Worm (Caenorhabditis elegans) whole organism, L4 larva: Measurements from ENCODE around the gene C33F10.8.

Experiments used
- F37D6.2 ChIP-seq: sonication (generic microtip); optimal IDR thresholded peaks from 2 replicates; lab custom pipeline; 2016; ENCODE audit warnings: mild to moderate bottlenecking, missing genetic modification characterization, missing compliant biosample characterization
- F49E8.2 ChIP-seq: sonication (generic microtip); optimal IDR thresholded peaks from 2 replicates; lab custom pipeline; 2016; ENCODE audit warnings: missing compliant biosample characterization, mild to moderate bottlenecking, missing genetic modification characterization, borderline replicate concordance
- T20F7.1 ChIP-seq: fragments of 200-800 bp; sonication (Bioruptor generic); optimal IDR thresholded peaks from 2 replicates; lab custom pipeline; 2018; ENCODE audit warnings: mild to moderate bottlenecking, missing genetic modification characterization, missing compliant biosample characterization
- Y48G9A.11 ChIP-seq: fragments of 200-800 bp; sonication (Bioruptor generic); IDR thresholded peaks from 2 replicates; pipeline ENCODE4 v1.3.6; 2022; ENCODE audit warnings: missing genetic modification reagents, missing genetic modification characterization, missing compliant biosample characterization
- Y75B8A.6 ChIP-seq: fragments of 200-800 bp; sonication (Bioruptor generic); IDR thresholded peaks from 2 replicates; pipeline ENCODE4 v1.3.6; 2022; ENCODE audit warnings: missing genetic modification reagents, missing genetic modification characterization, missing compliant biosample characterization
- aha-1 ChIP-seq: fragments of 150-350 bp; peaks from one replicate; lab custom pipeline; 2014; ENCODE audit warnings: missing biosample characterization, missing genetic modification characterization
- aly-2 ChIP-seq: sonication (generic microtip); optimal IDR thresholded peaks from 2 replicates; lab custom pipeline; 2018; ENCODE audit warnings: missing biosample characterization, missing genetic modification characterization
- ceh-28 ChIP-seq: fragments of 150-350 bp; optimal IDR thresholded peaks from 2 replicates; lab custom pipeline; 2014; ENCODE audit warnings: missing biosample characterization, missing genetic modification reagents, missing genetic modification characterization
- ceh-32 ChIP-seq: sonication (generic microtip); optimal IDR thresholded peaks from 2 replicates; lab custom pipeline; 2016; ENCODE audit warnings: mild to moderate bottlenecking, missing genetic modification characterization, missing compliant biosample characterization; ENCODE audit not compliant: poor library complexity
- ceh-44 ChIP-seq: fragments of 200-800 bp; sonication (Bioruptor generic); IDR thresholded peaks from 2 replicates; pipeline ENCODE4 v1.3.6; 2022; ENCODE audit warnings: missing genetic modification reagents, missing genetic modification characterization, missing compliant biosample characterization
- ceh-62 ChIP-seq: sonication (generic microtip); optimal IDR thresholded peaks from 2 replicates; lab custom pipeline; 2017; ENCODE audit warnings: missing biosample characterization, missing genetic modification characterization
- ces-1 ChIP-seq: fragments of 150-350 bp; sonication (generic microtip); optimal IDR thresholded peaks from 4 replicates; lab custom pipeline; 2014; ENCODE audit warnings: missing biosample characterization, missing genetic modification reagents, missing genetic modification characterization
- daf-16 ChIP-seq, 3 experiments: sonication (generic microtip); optimal IDR thresholded peaks; 2 replicates each; lab custom pipeline; 2016 to 2017; ENCODE audit warnings: missing genetic modification characterization in 3 of 3, missing genetic modification reagents in 3 of 3, mild to moderate bottlenecking in 2 of 3, missing compliant biosample characterization in 2 of 3, missing biosample characterization in 1 of 3, moderate library complexity in 1 of 3
- daf-8 ChIP-seq: fragments of 200-800 bp; sonication (Bioruptor generic); IDR thresholded peaks from 2 replicates; pipeline ENCODE4 v1.3.6; 2022; ENCODE audit warnings: missing genetic modification characterization, missing compliant biosample characterization
- dmd-6 ChIP-seq: fragments of 200-800 bp; sonication (Bioruptor generic); IDR thresholded peaks from 2 replicates; pipeline ENCODE4 v1.3.6; 2022; ENCODE audit warnings: missing genetic modification reagents, missing genetic modification characterization, missing compliant biosample characterization
- dmd-8 ChIP-seq: fragments of 200-800 bp; sonication (Bioruptor generic); IDR thresholded peaks from 2 replicates; pipeline ENCODE4 v1.3.6; 2022; ENCODE audit warnings: missing genetic modification characterization, missing compliant biosample characterization
- dpl-1 ChIP-seq: fragments of 150-350 bp; optimal IDR thresholded peaks from 2 replicates; lab custom pipeline; 2014; ENCODE audit warnings: missing biosample characterization, missing genetic modification reagents, missing genetic modification characterization
- duxl-1 ChIP-seq: sonication (generic microtip); optimal IDR thresholded peaks from 2 replicates; lab custom pipeline; 2016; ENCODE audit warnings: mild to moderate bottlenecking, missing genetic modification characterization, moderate library complexity, missing compliant biosample characterization; ENCODE audit not compliant: poor library complexity
- dve-1 ChIP-seq: sonication (generic microtip); optimal IDR thresholded peaks from 2 replicates; lab custom pipeline; 2017; ENCODE audit warnings: antibody characterized with exemption, mild to moderate bottlenecking, missing genetic modification characterization, missing compliant biosample characterization; ENCODE audit not compliant: insufficient read depth
- egl-43 ChIP-seq: fragments of 200-800 bp; sonication (Bioruptor generic); IDR thresholded peaks from 2 replicates; pipeline ENCODE4 v1.3.6; 2022; ENCODE audit warnings: missing genetic modification reagents, missing genetic modification characterization, missing compliant biosample characterization
- hlh-11 ChIP-seq: fragments of 200-800 bp; sonication (Bioruptor generic); optimal IDR thresholded peaks from 2 replicates; lab custom pipeline; 2018; ENCODE audit warnings: mild to moderate bottlenecking, missing genetic modification characterization, missing compliant biosample characterization
- hlh-30 ChIP-seq: sonication (generic microtip); optimal IDR thresholded peaks from 2 replicates; lab custom pipeline; 2017; ENCODE audit warnings: antibody characterized with exemption, mild to moderate bottlenecking, missing genetic modification characterization, missing compliant biosample characterization; ENCODE audit not compliant: insufficient read depth
- lim-7 ChIP-seq: fragments of 200-800 bp; sonication (Bioruptor generic); IDR thresholded peaks from 2 replicates; pipeline ENCODE4 v1.3.6; 2022; ENCODE audit warnings: missing genetic modification characterization, missing compliant biosample characterization
- lin-13 ChIP-seq: fragments of 150-350 bp; optimal IDR thresholded peaks from 2 replicates; lab custom pipeline; 2014; ENCODE audit warnings: missing biosample characterization, missing genetic modification reagents, missing genetic modification characterization
- lsy-2 ChIP-seq, 2 experiments: fragments of 150-350 bp in 1 of 2; sonication (generic microtip) in 1 of 2; optimal IDR thresholded peaks; 2 replicates each; lab custom pipeline; 2014 to 2017; ENCODE audit warnings: missing biosample characterization in 2 of 2, missing genetic modification characterization in 2 of 2
- madf-9 ChIP-seq: fragments of 200-800 bp; sonication (Bioruptor generic); conservative IDR thresholded peaks from 2 replicates; pipeline ENCODE4 v1.3.6; 2022; ENCODE audit warnings: missing genetic modification reagents, missing genetic modification characterization, missing compliant biosample characterization
- mdl-1 ChIP-seq, 2 experiments: fragments of 150-350 bp in 1 of 2; sonication (generic microtip) in 1 of 2; optimal IDR thresholded peaks; 2 replicates each; lab custom pipeline; 2014 to 2017; ENCODE audit warnings: missing biosample characterization in 2 of 2, missing genetic modification characterization in 2 of 2
- mdt-29 ChIP-seq: fragments of 200-800 bp; sonication (Bioruptor generic); IDR thresholded peaks from 2 replicates; pipeline ENCODE4 v1.3.6; 2022; ENCODE audit warnings: missing genetic modification reagents, missing genetic modification characterization, missing compliant biosample characterization
- mep-1 ChIP-seq: fragments of 150-350 bp; sonication (generic microtip); optimal IDR thresholded peaks from 3 replicates; lab custom pipeline; 2014; ENCODE audit warnings: missing biosample characterization, missing genetic modification characterization
- mxl-2 ChIP-seq: fragments of 200-800 bp; sonication (Bioruptor generic); conservative IDR thresholded peaks from 2 replicates; pipeline ENCODE4 v1.3.6; 2022; ENCODE audit warnings: missing genetic modification reagents, missing genetic modification characterization, missing compliant biosample characterization
- nhr-11 ChIP-seq: fragments of 150-350 bp; optimal IDR thresholded peaks from 2 replicates; lab custom pipeline; 2014; ENCODE audit warnings: missing biosample characterization, missing genetic modification characterization
- nhr-111 ChIP-seq: fragments of 200-800 bp; sonication (Bioruptor generic); optimal IDR thresholded peaks from 2 replicates; lab custom pipeline; 2018; ENCODE audit warnings: mild to moderate bottlenecking, missing genetic modification characterization, missing compliant biosample characterization
- nhr-28 ChIP-seq: fragments of 150-350 bp; optimal IDR thresholded peaks from 2 replicates; lab custom pipeline; 2014; ENCODE audit warnings: missing biosample characterization, missing genetic modification characterization
- nhr-6 ChIP-seq: fragments of 150-350 bp; optimal IDR thresholded peaks from 2 replicates; lab custom pipeline; 2014; ENCODE audit warnings: missing biosample characterization, missing genetic modification characterization
- snpc-4 ChIP-seq: fragments of 150-350 bp; optimal IDR thresholded peaks from 2 replicates; lab custom pipeline; 2014; ENCODE audit warnings: missing biosample characterization, missing genetic modification characterization
- tag-97 ChIP-seq: fragments of 200-800 bp; sonication (Bioruptor generic); IDR thresholded peaks from 2 replicates; pipeline ENCODE4 v1.3.6; 2022; ENCODE audit warnings: missing genetic modification characterization, missing compliant biosample characterization
- tra-1 ChIP-seq: fragments of 200-800 bp; sonication (Bioruptor generic); IDR thresholded peaks from 2 replicates; pipeline ENCODE4 v1.3.6; 2022; ENCODE audit warnings: missing genetic modification reagents, missing genetic modification characterization, missing compliant biosample characterization
- zfp-2 ChIP-seq: sonication (generic microtip); optimal IDR thresholded peaks from 2 replicates; lab custom pipeline; 2016; ENCODE audit warnings: mild to moderate bottlenecking, missing genetic modification characterization, missing compliant biosample characterization
- zip-11 ChIP-seq: fragments of 200-800 bp; sonication (Bioruptor generic); IDR thresholded peaks from 2 replicates; pipeline ENCODE4 v1.3.6; 2022; ENCODE audit warnings: missing genetic modification characterization, missing compliant biosample characterization
- zip-2 ChIP-seq: fragments of 150-350 bp; optimal IDR thresholded peaks from 2 replicates; lab custom pipeline; 2014; ENCODE audit warnings: missing biosample characterization, missing genetic modification characterization
- ztf-11 ChIP-seq: fragments of 150-350 bp; optimal IDR thresholded peaks from 2 replicates; lab custom pipeline; 2014; ENCODE audit warnings: missing biosample characterization, missing genetic modification characterization

C33F10.8 gene

ce11 chrII:4857086-4857485 lies 32.1 kb upstream of the C33F10.8 start (continued):
- TF ChIP-seq mxl-2 (GFP tag; lab: Robert Waterston, UW) (no peak), T20F7.1 (GFP tag; lab: Kevin White, UChicago) (no peak), ceh-62 (tag; lab: Kevin White, UChicago) (no peak), duxl-1 (tag; lab: Kevin White, UChicago) (no peak), lsy-2 (tag; optimal IDR thresholded peaks at IDR 0.05; lab: Kevin White, UChicago) (peak in 1 of 2 experiments; percentile 27), ztf-11 (no peak)

ce11 chrII:4856113-4856512 lies 31.1 kb upstream of the C33F10.8 start:
- TF ChIP-seq aha-1 (tag; lab: Kevin White, UChicago) (peak; percentile 13), mep-1 (tag; lab: Kevin White, UChicago) (peak; percentile 11), F37D6.2 (no peak), daf-16 (GFP tag; optimal IDR thresholded peaks at IDR 0.05; lab: Kevin White, UChicago) (no peak), daf-16 (tag; optimal IDR thresholded peaks at IDR 0.05; lab: Kevin White, UChicago) (peak; percentile 2), ceh-32 (no peak), nhr-6 (tag; lab: Kevin White, UChicago) (no peak), dve-1 (tag; lab: Kevin White, UChicago) (peak; percentile 48), ceh-28 (tag; lab: Kevin White, UChicago) (no peak), hlh-30 (tag; lab: Kevin White, UChicago) (peak; percentile 89), mdl-1 (tag; optimal IDR thresholded peaks at IDR 0.05; lab: Kevin White, UChicago) (peak in 1 of 2 experiments; percentile 36), lsy-2 (tag; optimal IDR thresholded peaks at IDR 0.05; lab: Kevin White, UChicago) (peak in 1 of 2 experiments; percentile 59), lin-13 (peak; percentile 19), nhr-111 (GFP tag; lab: Kevin White, UChicago) (no peak), nhr-28 (tag; lab: Kevin White, UChicago) (peak; percentile 14), lim-7 (GFP tag; lab: Robert Waterston, UW) (no peak), T20F7.1 (GFP tag; lab: Kevin White, UChicago) (peak; percentile 32), ceh-62 (tag; lab: Kevin White, UChicago) (no peak), madf-9 (no peak), aly-2 (tag; lab: Kevin White, UChicago) (no peak), nhr-11 (tag; lab: Kevin White, UChicago) (peak; percentile 17), Y48G9A.11 (GFP tag; lab: Robert Waterston, UW) (no peak), zfp-2 (tag; lab: Kevin White, UChicago) (no peak), mdt-29 (GFP tag; lab: Robert Waterston, UW) (0 out of 2 replicates have a peak, but pooled peaks have one; percentile 58), dmd-6 (GFP tag; lab: Robert Waterston, UW) (peak; percentile 24; the same call in 1 of the 2 replicates), daf-8 (GFP tag; lab: Robert Waterston, UW) (no peak), tra-1 (GFP tag; lab: Robert Waterston, UW) (no peak), zip-11 (GFP tag; lab: Robert Waterston, UW) (no peak), zip-2 (tag; lab: Kevin White, UChicago) (no peak), hlh-11 (tag; lab: Kevin White, UChicago) (peak; percentile 50)

ce11 chrII:4855489-4855888 lies 30.5 kb upstream of the C33F10.8 start:
- TF ChIP-seq tag-97 (GFP tag; lab: Robert Waterston, UW) (0 out of 2 replicates have a peak, but pooled peaks have one; percentile 75), F37D6.2 (no peak), Y75B8A.6 (GFP tag; lab: Robert Waterston, UW) (no peak), snpc-4 (no peak), ceh-44 (GFP tag; lab: Robert Waterston, UW) (no peak), dmd-6 (GFP tag; lab: Robert Waterston, UW) (0 out of 2 replicates have a peak, but pooled peaks have one; percentile 9), ces-1 (peak; percentile 48), F49E8.2 (tag; lab: Kevin White, UChicago) (no peak), egl-43 (GFP tag; lab: Robert Waterston, UW) (no peak), aha-1 (tag; lab: Kevin White, UChicago) (peak; percentile 90), dmd-8 (no peak), dpl-1 (GFP tag; lab: Kevin White, UChicago) (peak; percentile 13)
